Worm (Caenorhabditis elegans): ENCODE data around the gene cyp-34A8.

The cyp-34A8 gene

DNA sequence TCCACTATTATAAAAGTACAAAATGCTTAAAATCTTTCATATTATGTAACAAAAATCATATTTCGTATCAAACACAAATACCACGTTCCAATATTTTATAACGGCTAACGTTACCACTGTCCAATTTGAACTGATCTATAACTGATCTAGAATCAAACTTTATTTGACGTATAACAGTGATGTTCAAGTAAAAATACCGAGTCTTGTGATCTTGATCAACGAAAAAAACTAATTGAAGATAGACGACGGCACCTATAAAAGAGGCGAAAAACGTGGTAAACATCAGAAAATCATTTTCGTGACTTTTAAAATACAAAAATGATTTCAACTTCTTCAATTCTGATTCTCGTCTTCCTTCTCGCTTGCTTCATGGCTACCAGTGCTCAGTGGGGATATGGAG lies 20.0 kb upstream of the cyp-34A8 start, which contains the start of gene nlp-28:
TSS of gene nlp-28 (plus strand) at position 285 of the 400 bp plus-strand sequence.
- no peak for TF ChIP-seq ham-2 (GFP tag; optimal IDR thresholded peaks at IDR 0.05)
- TF ChIP-seq nhr-12 (tag; optimal IDR thresholded peaks at IDR 0.05) = no peak
- no peak for TF ChIP-seq M03D4.4 (tag; optimal IDR thresholded peaks at IDR 0.05)
- TF ChIP-seq drap-1 (GFP tag; optimal IDR thresholded peaks at IDR 0.05) = no peak
- TF ChIP-seq ces-1 (GFP tag; optimal IDR thresholded peaks at IDR 0.05) = no peak
- no peak for TF ChIP-seq lin-32 (GFP tag; optimal IDR thresholded peaks at IDR 0.05)
- no peak for TF ChIP-seq cnd-1 (tag; optimal IDR thresholded peaks at IDR 0.05)
- TF ChIP-seq flh-1 (GFP tag; optimal IDR thresholded peaks at IDR 0.05) = no peak
- TF ChIP-seq mls-2 (tag; optimal IDR thresholded peaks at IDR 0.05) = no peak
- no peak for TF ChIP-seq blmp-1 (tag; optimal IDR thresholded peaks at IDR 0.05)

DNA sequence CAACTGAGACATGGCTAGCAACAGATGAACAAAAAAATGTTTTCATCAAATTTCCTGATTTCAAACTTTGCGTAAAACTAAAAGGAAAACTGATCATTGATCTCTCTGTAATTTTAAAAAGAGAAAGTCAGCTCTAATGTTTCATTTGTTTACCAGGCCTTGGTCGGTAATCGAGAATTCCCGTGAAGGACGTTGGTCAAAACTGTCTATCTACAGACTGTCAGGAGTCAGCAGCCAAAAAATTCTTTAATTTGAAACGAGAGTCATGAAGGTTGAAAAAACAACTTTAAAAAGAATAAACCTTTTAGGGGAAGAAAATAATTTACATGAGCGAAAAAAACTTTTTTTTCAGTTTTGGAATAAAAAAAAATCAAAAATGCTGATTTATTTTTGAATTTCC lies 17.5 kb upstream of the cyp-34A8 start:
- no peak for TF ChIP-seq zip-8 (tag; optimal IDR thresholded peaks at IDR 0.05)
- TF ChIP-seq ceh-39 (tag; optimal IDR thresholded peaks at IDR 0.05) = no peak
- TF ChIP-seq unc-120 (tag; optimal IDR thresholded peaks at IDR 0.05; ENCODE audit: poor library complexity, severe bottlenecking) = no peak
- no peak for TF ChIP-seq blmp-1 (tag; optimal IDR thresholded peaks at IDR 0.05)
- TF ChIP-seq unc-39 (tag; optimal IDR thresholded peaks at IDR 0.05) = no peak
- no peak for TF ChIP-seq mep-1 (tag; optimal IDR thresholded peaks at IDR 0.05)

DNA sequence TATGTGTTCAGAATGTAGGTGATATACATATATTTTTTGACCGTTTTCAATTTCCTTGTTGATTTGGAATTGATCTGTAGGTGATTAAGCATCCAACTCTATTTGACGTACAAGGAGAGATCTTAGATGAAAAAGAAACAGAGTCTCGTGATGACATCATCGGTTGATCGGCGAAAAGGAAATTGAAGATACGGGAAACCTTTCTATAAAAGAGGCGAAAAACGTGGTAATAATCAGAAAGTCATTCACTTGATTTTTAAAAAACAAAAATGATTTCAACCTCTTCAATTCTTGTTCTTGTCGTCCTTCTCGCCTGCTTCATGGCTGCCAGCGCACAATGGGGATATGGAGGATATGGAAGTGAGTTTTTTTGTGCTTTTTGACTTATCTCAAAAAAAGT lies 16.6 kb upstream of the cyp-34A8 start, which contains the start of gene nlp-29:
TSS of gene nlp-29 (plus strand) at position 248 of the 400 bp plus-strand sequence.
- TF ChIP-seq ces-1 (GFP tag; optimal IDR thresholded peaks at IDR 0.05) (no peak), nhr-12 (tag; optimal IDR thresholded peaks at IDR 0.05) (no peak), nhr-2 (tag; optimal IDR thresholded peaks at IDR 0.05) (no peak), M03D4.4 (tag; optimal IDR thresholded peaks at IDR 0.05) (no peak), zip-8 (tag; optimal IDR thresholded peaks at IDR 0.05) (no peak), lin-32 (GFP tag; optimal IDR thresholded peaks at IDR 0.05) (no peak), tbx-8 (GFP tag; optimal IDR thresholded peaks at IDR 0.05) (no peak), drap-1 (GFP tag; optimal IDR thresholded peaks at IDR 0.05) (no peak), ceh-39 (tag; optimal IDR thresholded peaks at IDR 0.05) (no peak), unc-39 (tag; optimal IDR thresholded peaks at IDR 0.05) (no peak), unc-120 (tag; optimal IDR thresholded peaks at IDR 0.05; ENCODE audit: poor library complexity, severe bottlenecking) (no peak), mls-2 (tag; optimal IDR thresholded peaks at IDR 0.05) (no peak), pha-4 (tag; optimal IDR thresholded peaks at IDR 0.05) (no peak), elt-1 (tag; optimal IDR thresholded peaks at IDR 0.05; ENCODE audit: borderline replicate concordance, insufficient read depth) (no peak), cnd-1 (tag; optimal IDR thresholded peaks at IDR 0.05) (no peak), ceh-83 (GFP tag; optimal IDR thresholded peaks at IDR 0.05) (no peak)

DNA sequence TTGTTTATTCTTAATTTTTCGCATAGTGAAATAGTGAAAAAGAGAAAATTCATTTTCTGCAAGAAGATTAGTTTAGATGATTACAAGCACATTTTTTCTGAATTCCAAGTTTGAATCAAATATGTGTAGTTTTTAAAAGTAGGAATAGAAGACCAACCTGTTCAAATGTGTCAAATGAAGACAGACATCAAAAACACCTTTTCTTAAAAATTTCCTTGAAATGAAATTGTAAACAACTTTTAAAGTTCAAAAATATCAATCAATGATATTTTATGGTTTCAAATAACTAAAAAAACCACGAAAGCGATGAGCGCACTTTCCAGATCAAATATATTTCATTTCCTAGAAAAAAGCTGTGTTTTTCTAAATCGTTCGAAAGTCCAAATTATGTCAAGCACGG lies 14.1 kb upstream of the cyp-34A8 start, which contains the start of gene nlp-30:
TSS of gene nlp-30 (plus strand) at position 301 of the 400 bp plus-strand sequence.
- TF ChIP-seq ceh-39 (tag; optimal IDR thresholded peaks at IDR 0.05) (no peak), sem-2 (GFP tag; optimal IDR thresholded peaks at IDR 0.05) (no peak), nhr-2 (tag; optimal IDR thresholded peaks at IDR 0.05) (no peak), mab-5 (tag; optimal IDR thresholded peaks at IDR 0.05) (no peak), ceh-83 (GFP tag; optimal IDR thresholded peaks at IDR 0.05) (no peak), sptf-1 (tag; optimal IDR thresholded peaks at IDR 0.05) (no peak), unc-120 (tag; optimal IDR thresholded peaks at IDR 0.05; ENCODE audit: poor library complexity, severe bottlenecking) (no peak), ztf-11 (tag; optimal IDR thresholded peaks at IDR 0.05) (no peak), M03D4.4 (tag; optimal IDR thresholded peaks at IDR 0.05) (no peak), blmp-1 (tag; optimal IDR thresholded peaks at IDR 0.05) (no peak), elt-1 (tag; optimal IDR thresholded peaks at IDR 0.05; ENCODE audit: borderline replicate concordance, insufficient read depth) (no peak), bed-3 (GFP tag; optimal IDR thresholded peaks at IDR 0.05) (no peak), unc-39 (tag; optimal IDR thresholded peaks at IDR 0.05) (no peak)

DNA sequence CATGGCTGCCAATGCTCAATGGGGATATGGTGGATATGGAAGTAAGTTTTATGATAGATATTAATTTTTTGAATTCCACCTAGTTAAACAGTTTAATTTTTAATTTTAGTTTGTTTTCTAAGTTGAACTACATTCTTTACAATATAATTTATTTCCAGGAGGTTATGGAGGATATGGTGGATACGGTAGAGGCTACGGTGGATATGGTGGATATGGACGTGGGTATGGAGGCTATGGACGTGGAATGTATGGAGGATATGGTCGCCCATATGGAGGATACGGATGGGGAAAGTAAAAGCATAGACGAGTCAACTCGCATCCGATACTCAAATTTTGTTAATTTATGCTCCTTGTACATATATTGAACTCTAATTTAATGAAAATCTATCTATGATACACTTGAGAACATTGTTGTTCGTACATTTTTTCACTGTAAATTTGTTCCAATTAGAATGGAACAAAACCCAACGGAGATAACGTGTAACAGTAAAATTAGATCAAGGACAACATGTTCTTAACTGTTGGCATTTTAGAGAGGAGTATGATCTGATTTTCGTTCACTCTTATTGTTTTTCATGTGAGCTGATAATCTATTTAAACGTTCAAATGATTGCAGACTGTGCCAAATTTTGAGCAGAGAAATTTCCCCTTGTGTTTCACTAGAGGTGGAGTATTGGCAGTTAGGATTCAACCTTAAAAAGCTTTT lies 12.8 kb upstream of the cyp-34A8 start:
- TF ChIP-seq ceh-83 (GFP tag; optimal IDR thresholded peaks at IDR 0.05) = no peak
- no peak for TF ChIP-seq ztf-11 (tag; optimal IDR thresholded peaks at IDR 0.05)
- no peak for TF ChIP-seq flh-1 (GFP tag; optimal IDR thresholded peaks at IDR 0.05)
- no peak for TF ChIP-seq nhr-2 (tag; optimal IDR thresholded peaks at IDR 0.05)
- no peak for TF ChIP-seq elt-3 (tag; optimal IDR thresholded peaks at IDR 0.05)
- TF ChIP-seq sem-2 (GFP tag; optimal IDR thresholded peaks at IDR 0.05) = no peak
- TF ChIP-seq elt-1 (tag; optimal IDR thresholded peaks at IDR 0.05; ENCODE audit: borderline replicate concordance, insufficient read depth) = no peak
- TF ChIP-seq drap-1 (GFP tag; optimal IDR thresholded peaks at IDR 0.05) = no peak
- TF ChIP-seq ces-1 (GFP tag; optimal IDR thresholded peaks at IDR 0.05) = no peak
- no peak for TF ChIP-seq pha-4 (tag; optimal IDR thresholded peaks at IDR 0.05)
- no peak for TF ChIP-seq ceh-43 (GFP tag; optimal IDR thresholded peaks at IDR 0.05)
- no peak for TF ChIP-seq unc-62 (GFP tag; optimal IDR thresholded peaks at IDR 0.05)
- TF ChIP-seq zip-8 (tag; optimal IDR thresholded peaks at IDR 0.05) = no peak
- TF ChIP-seq nhr-76 (tag; optimal IDR thresholded peaks at IDR 0.05) = no peak
- TF ChIP-seq nhr-28 (tag; optimal IDR thresholded peaks at IDR 0.05) = no peak
- no peak for TF ChIP-seq lin-13 (tag; optimal IDR thresholded peaks at IDR 0.05)
- TF ChIP-seq lsy-2 (tag; optimal IDR thresholded peaks at IDR 0.05) = no peak
- no peak for TF ChIP-seq unc-120 (tag; optimal IDR thresholded peaks at IDR 0.05; ENCODE audit: poor library complexity, severe bottlenecking)
- no peak for TF ChIP-seq bed-3 (GFP tag; optimal IDR thresholded peaks at IDR 0.05)
- TF ChIP-seq ham-2 (GFP tag; optimal IDR thresholded peaks at IDR 0.05) = no peak

All from whole organism, mixed stage, embryonic.